Fruit fly (Drosophila melanogaster) whole organism, embryonic: ENCODE measurements around the gene Nepl12.

Source experiments
- Atf3 ChIP-seq: fragments of 200-800 bp; sonication (Bioruptor generic); optimal IDR thresholded peaks from 3 replicates; lab custom pipeline; 2016; ENCODE audit warnings: missing biosample characterization, missing genetic modification characterization
- CG10267 ChIP-seq: fragments of 200-800 bp; sonication (Bioruptor generic); optimal IDR thresholded peaks from 2 replicates; lab custom pipeline; 2018; ENCODE audit warnings: missing biosample characterization, mild to moderate bottlenecking, missing genetic modification characterization, moderate library complexity
- CG10543 ChIP-seq: fragments of 200-800 bp; sonication (Bioruptor generic); optimal IDR thresholded peaks from 3 replicates; lab custom pipeline; 2017; ENCODE audit warnings: missing biosample characterization, mild to moderate bottlenecking, missing genetic modification characterization, moderate library complexity
- CG11560 ChIP-seq: fragments of 200-800 bp; sonication (Bioruptor generic); IDR thresholded peaks from 3 replicates; pipeline ENCODE4 v1.3.6; 2022; ENCODE audit warnings: missing biosample characterization, missing genetic modification characterization
- CG12071 ChIP-seq: fragments of 200-800 bp; sonication (Bioruptor generic); optimal IDR thresholded peaks from 3 replicates; lab custom pipeline; 2018; ENCODE audit warnings: missing biosample characterization, mild to moderate bottlenecking, missing genetic modification characterization
- CG12391 ChIP-seq: fragments of 200-800 bp; sonication (Bioruptor generic); optimal IDR thresholded peaks from 3 replicates; lab custom pipeline; 2018; ENCODE audit warnings: missing biosample characterization, mild to moderate bottlenecking, missing genetic modification characterization, moderate library complexity
- CG12659 ChIP-seq: fragments of 200-800 bp; sonication (Bioruptor generic); optimal IDR thresholded peaks from 3 replicates; lab custom pipeline; 2017; ENCODE audit warnings: mild to moderate bottlenecking, missing biosample characterization, missing genetic modification reagents, missing genetic modification characterization
- CG13624 ChIP-seq: fragments of 200-800 bp; sonication (Bioruptor generic); optimal IDR thresholded peaks from 2 replicates; lab custom pipeline; 2016; ENCODE audit warnings: missing biosample characterization, missing genetic modification characterization
- CG15011 ChIP-seq: fragments of 200-800 bp; sonication (Bioruptor generic); optimal IDR thresholded peaks from 3 replicates; lab custom pipeline; 2018; ENCODE audit warnings: missing biosample characterization, mild to moderate bottlenecking, missing genetic modification characterization
- CG16813 ChIP-seq: fragments of 200-800 bp; sonication (Bioruptor generic); IDR thresholded peaks from 3 replicates; pipeline ENCODE4 v1.3.6; 2022; ENCODE audit warnings: missing biosample characterization, missing genetic modification characterization; ENCODE audit not compliant: partially characterized antibody
- CG2120 ChIP-seq: fragments of 200-800 bp; sonication (Bioruptor generic); optimal IDR thresholded peaks from 3 replicates; lab custom pipeline; 2016; ENCODE audit warnings: missing biosample characterization, missing genetic modification characterization
- CG32532 ChIP-seq: fragments of 200-800 bp; sonication (Bioruptor generic); IDR thresholded peaks from 2 replicates; pipeline ENCODE4 v1.3.6; 2022; ENCODE audit warnings: missing biosample characterization, missing genetic modification characterization
- CG33213 ChIP-seq: fragments of 200-800 bp; sonication (Bioruptor generic); optimal IDR thresholded peaks from 3 replicates; lab custom pipeline; 2016; ENCODE audit warnings: missing biosample characterization, missing genetic modification characterization
- CG6791 ChIP-seq: fragments of 200-800 bp; sonication (Bioruptor generic); IDR thresholded peaks from 3 replicates; pipeline ENCODE4 v1.3.6; 2022; ENCODE audit warnings: missing biosample characterization, missing genetic modification characterization; ENCODE audit not compliant: partially characterized antibody
- CG8924 ChIP-seq: fragments of 200-800 bp; optimal IDR thresholded peaks from 3 replicates; lab custom pipeline; 2019; ENCODE audit warnings: missing biosample characterization, mild to moderate bottlenecking, missing genetic modification characterization, moderate library complexity
- CTCF ChIP-seq: fragments of 200-800 bp; sonication (Bioruptor generic); optimal IDR thresholded peaks from 2 replicates; lab custom pipeline; 2017; ENCODE audit warnings: missing biosample characterization, mild to moderate bottlenecking, missing genetic modification characterization, moderate library complexity
- CoRest ChIP-seq: fragments of 200-800 bp; sonication (Bioruptor generic); optimal IDR thresholded peaks from 3 replicates; lab custom pipeline; 2018; ENCODE audit warnings: missing biosample characterization, mild to moderate bottlenecking, missing genetic modification characterization, moderate library complexity
- Dad ChIP-seq: fragments of 200-800 bp; sonication (Bioruptor generic); optimal IDR thresholded peaks from 3 replicates; lab custom pipeline; 2016; ENCODE audit warnings: missing biosample characterization, missing genetic modification characterization
- Dref ChIP-seq: fragments of 200-800 bp; sonication (Bioruptor generic); IDR thresholded peaks from 2 replicates; pipeline ENCODE4 v1.3.6; 2022; ENCODE audit warnings: missing biosample characterization, missing genetic modification characterization
- Ets97D ChIP-seq: fragments of 200-800 bp; sonication (Bioruptor generic); optimal IDR thresholded peaks from 3 replicates; lab custom pipeline; 2016; ENCODE audit warnings: missing biosample characterization, missing genetic modification characterization
- Hmx ChIP-seq: fragments of 200-800 bp; sonication (Bioruptor generic); optimal IDR thresholded peaks from 2 replicates; lab custom pipeline; 2016; ENCODE audit warnings: missing biosample characterization, missing genetic modification characterization
- MBD-R2 ChIP-seq: fragments of 200-800 bp; sonication (Bioruptor generic); IDR thresholded peaks from 2 replicates; pipeline ENCODE4 v1.3.6; 2022; ENCODE audit warnings: missing biosample characterization, missing genetic modification characterization
- Optix ChIP-seq: fragments of 200-800 bp; sonication (Bioruptor generic); IDR thresholded peaks from 3 replicates; pipeline ENCODE4 v1.3.6; 2022; ENCODE audit warnings: missing biosample characterization, missing genetic modification characterization
- Pdp1 ChIP-seq, 2 experiments: fragments of 200-800 bp; sonication (Bioruptor generic); optimal IDR thresholded peaks; 3 replicates each; lab custom pipeline; 2016; ENCODE audit warnings: missing biosample characterization in 2 of 2, missing genetic modification characterization in 2 of 2, mild to moderate bottlenecking in 1 of 2, moderate library complexity in 1 of 2
- Rfx ChIP-seq: fragments of 200-800 bp; sonication (Bioruptor generic); IDR thresholded peaks from 2 replicates; pipeline ENCODE4 v1.3.6; 2022; ENCODE audit warnings: missing biosample characterization, missing genetic modification characterization
- Side ChIP-seq: fragments of 200-800 bp; sonication (Bioruptor generic); optimal IDR thresholded peaks from 2 replicates; lab custom pipeline; 2016; ENCODE audit warnings: missing biosample characterization, missing genetic modification characterization
- Sin3A ChIP-seq: fragments of >200 bp; optimal IDR thresholded peaks from 2 replicates; lab custom pipeline; 2018
- amos ChIP-seq: fragments of 200-800 bp; sonication (Bioruptor generic); IDR thresholded peaks from 2 replicates; pipeline ENCODE4 v1.3.6; 2022; ENCODE audit warnings: missing biosample characterization, missing genetic modification characterization; ENCODE audit not compliant: partially characterized antibody
- ara ChIP-seq: fragments of 200-800 bp; sonication (Bioruptor generic); IDR thresholded peaks from 2 replicates; pipeline ENCODE4 v1.3.6; 2022; ENCODE audit warnings: missing biosample characterization, missing genetic modification characterization
- ash1 ChIP-seq: fragments of 200-800 bp; sonication (Bioruptor generic); optimal IDR thresholded peaks from 2 replicates; lab custom pipeline; 2018; ENCODE audit warnings: missing biosample characterization, mild to moderate bottlenecking, missing genetic modification characterization
- chif ChIP-seq, 2 experiments: fragments of 200-800 bp; sonication (Bioruptor generic); optimal IDR thresholded peaks; 3 replicates each; lab custom pipeline; 2016; ENCODE audit warnings: missing biosample characterization in 2 of 2, missing genetic modification characterization in 2 of 2
- ci ChIP-seq: fragments of 200-800 bp; sonication (Bioruptor generic); IDR thresholded peaks from 3 replicates; pipeline ENCODE4 v1.3.6; 2022; ENCODE audit warnings: missing biosample characterization, missing genetic modification characterization
- corto ChIP-seq: fragments of 200-800 bp; sonication (Bioruptor generic); optimal IDR thresholded peaks from 2 replicates; lab custom pipeline; 2016; ENCODE audit warnings: missing biosample characterization, mild to moderate bottlenecking, missing genetic modification characterization, moderate library complexity
- dm ChIP-seq: fragments of 200-800 bp; sonication (Bioruptor generic); optimal IDR thresholded peaks from 3 replicates; lab custom pipeline; 2016; ENCODE audit warnings: missing biosample characterization, missing genetic modification characterization
- ewg ChIP-seq: fragments of 200-800 bp; sonication (Bioruptor generic); optimal IDR thresholded peaks from 3 replicates; lab custom pipeline; 2017; ENCODE audit warnings: mild to moderate bottlenecking, missing biosample characterization, missing genetic modification reagents, missing genetic modification characterization
- hkb ChIP-seq, 2 experiments: fragments of 200-800 bp in 1 of 2; fragments of >200 bp in 1 of 2; sonication (Bioruptor generic) in 1 of 2; IDR thresholded peaks in 1 of 2; optimal IDR thresholded peaks in 1 of 2; 2 replicates each; pipeline versions ENCODE4 v1.3.6 to Lab custom; 2017 to 2022; ENCODE audit warnings: missing biosample characterization in 1 of 2, missing genetic modification characterization in 1 of 2
- p53 ChIP-seq: fragments of 200-800 bp; sonication (Bioruptor generic); optimal IDR thresholded peaks from 2 replicates; lab custom pipeline; 2016; ENCODE audit warnings: missing biosample characterization, missing genetic modification characterization
- pzg ChIP-seq: fragments of 200-800 bp; sonication (Bioruptor generic); optimal IDR thresholded peaks from 3 replicates; lab custom pipeline; 2018; ENCODE audit warnings: missing biosample characterization, mild to moderate bottlenecking, missing genetic modification characterization, moderate library complexity
- schlank ChIP-seq: fragments of 200-800 bp; sonication (Bioruptor generic); optimal IDR thresholded peaks from 2 replicates; lab custom pipeline; 2018; ENCODE audit warnings: missing biosample characterization, mild to moderate bottlenecking, missing genetic modification characterization
- sens ChIP-seq: fragments of 200-800 bp; sonication (Bioruptor generic); peaks from one replicate; lab custom pipeline; 2016; ENCODE audit warnings: missing biosample characterization, missing genetic modification characterization
- sim ChIP-seq: fragments of 200-800 bp; sonication (Bioruptor generic); IDR thresholded peaks from 2 replicates; pipeline ENCODE4 v1.3.6; 2022; ENCODE audit warnings: missing biosample characterization, missing genetic modification characterization
- sqz ChIP-seq: fragments of 200-800 bp; sonication (Bioruptor generic); optimal IDR thresholded peaks from 3 replicates; lab custom pipeline; 2018; ENCODE audit warnings: missing biosample characterization, mild to moderate bottlenecking, missing genetic modification characterization
- stwl ChIP-seq: fragments of 200-800 bp; sonication (Bioruptor generic); optimal IDR thresholded peaks from 3 replicates; lab custom pipeline; 2018; ENCODE audit warnings: missing biosample characterization, mild to moderate bottlenecking, missing genetic modification characterization, moderate library complexity
- tll ChIP-seq, 2 experiments: fragments of 200-800 bp in 1 of 2; fragments of >200 bp in 1 of 2; sonication (Bioruptor generic) in 1 of 2; optimal IDR thresholded peaks; 2 replicates each; lab custom pipeline; 2017 to 2019; ENCODE audit warnings: missing biosample characterization in 2 of 2, missing genetic modification characterization in 2 of 2, mild to moderate bottlenecking in 1 of 2, moderate library complexity in 1 of 2
- tna ChIP-seq: fragments of 200-800 bp; sonication (Bioruptor generic); IDR thresholded peaks from 2 replicates; pipeline ENCODE4 v1.3.6; 2022; ENCODE audit warnings: missing biosample characterization, missing genetic modification characterization; ENCODE audit not compliant: partially characterized antibody
- vfl ChIP-seq: fragments of 200-800 bp; sonication (Bioruptor generic); optimal IDR thresholded peaks from 2 replicates; lab custom pipeline; 2016; ENCODE audit warnings: missing biosample characterization, missing genetic modification characterization
- vvl ChIP-seq: fragments of 200-800 bp; sonication (Bioruptor generic); IDR thresholded peaks from 2 replicates; pipeline ENCODE4 v1.3.6; 2022; ENCODE audit warnings: missing biosample characterization, missing genetic modification characterization

Gene Nepl12

DNA sequence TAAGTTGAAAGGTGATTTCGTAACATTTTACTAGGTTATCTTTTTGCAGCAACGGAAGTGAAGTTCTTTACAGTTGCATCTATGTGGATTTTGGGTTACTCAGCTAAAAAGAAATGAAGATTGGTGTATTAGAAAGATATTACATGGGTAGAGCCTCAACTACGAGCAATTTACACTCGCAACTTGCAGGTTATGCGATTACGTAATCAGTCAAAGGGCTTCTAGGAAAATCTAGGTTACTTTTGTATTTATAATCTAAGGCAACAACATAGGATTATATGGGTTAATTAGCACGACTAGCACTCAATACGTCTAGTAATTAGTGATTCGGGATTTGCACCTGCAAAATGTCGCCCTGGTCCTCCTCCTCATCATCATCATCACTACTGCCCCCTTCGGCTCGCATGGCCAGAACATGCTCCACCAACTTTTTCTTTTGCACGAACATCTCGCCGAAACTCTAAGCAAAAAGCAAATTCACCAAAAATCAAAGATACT lies 1.1 kb upstream of the Nepl12 start, which contains the start of gene Dhc1:
TSS of gene Dhc1 (minus strand) at position 448 of the 498 bp plus-strand sequence.
- no peak for TF ChIP-seq Optix (GFP tag; lab: Robert Waterston, UW)
- TF ChIP-seq corto (GFP tag; lab: Kevin White, UChicago): no peak
- no peak for TF ChIP-seq CG12071 (GFP tag; lab: Kevin White, UChicago)
- TF ChIP-seq ara (GFP tag; lab: Robert Waterston, UW): no peak
- no peak for TF ChIP-seq CG15011 (GFP tag; lab: Kevin White, UChicago)
- peak in 1 of 2 experiments; percentile 94 for TF ChIP-seq Pdp1 (GFP tag; optimal IDR thresholded peaks at IDR 0.05; lab: Kevin White, UChicago)
- no peak for TF ChIP-seq Atf3 (GFP tag; lab: Kevin White, UChicago)

DNA sequence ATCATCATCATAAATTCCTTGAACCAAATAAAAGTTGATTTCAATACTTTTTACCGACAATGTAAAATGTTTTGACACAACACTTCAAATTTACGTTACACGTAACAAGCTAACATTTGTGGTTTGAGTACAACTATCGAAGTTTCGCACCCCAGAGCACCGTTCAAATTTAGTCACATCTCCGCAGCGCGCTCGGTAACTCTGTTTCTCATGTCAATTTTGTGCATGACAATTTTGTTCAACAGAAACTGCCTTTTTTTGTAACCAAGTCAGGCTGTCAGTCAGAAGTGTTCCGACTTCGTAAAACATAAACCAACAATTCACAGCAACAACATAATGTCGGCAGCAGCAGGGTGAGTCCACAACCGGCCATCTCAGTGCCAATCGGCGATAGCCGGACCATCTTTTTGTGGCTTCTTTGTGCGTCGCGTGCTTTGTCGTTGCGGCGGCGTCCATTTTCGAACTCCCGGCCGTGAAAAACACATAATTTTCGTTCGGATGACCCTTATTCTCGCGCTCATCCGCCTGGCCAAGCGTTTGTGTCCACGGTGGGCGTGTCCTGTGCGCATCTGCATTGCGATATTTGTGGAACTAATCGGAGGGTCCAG lies 2.5 kb downstream of the Nepl12 start, which contains the start of gene p23:
TSS of gene p23 (plus strand) at position 194 of the 608 bp plus-strand sequence.
- peak; percentile 27; the same call in 1 of the 2 replicates for TF ChIP-seq CG32532 (GFP tag; lab: Robert Waterston, UW)
- no peak for TF ChIP-seq chif (GFP tag; optimal IDR thresholded peaks at IDR 0.05; lab: Kevin White, UChicago)
- peak; percentile 69 for TF ChIP-seq p53
- TF ChIP-seq Dref (GFP tag; lab: Robert Waterston, UW): peak; percentile 44
- TF ChIP-seq Sin3A: peak; percentile 57
- TF ChIP-seq pzg (GFP tag; lab: Kevin White, UChicago): peak; percentile 97
- TF ChIP-seq hkb (optimal IDR thresholded peaks at IDR 0.05; lab: Kevin White, UChicago): peak; percentile 83
- no peak for TF ChIP-seq hkb (GFP tag; IDR thresholded peaks at IDR 0.05; lab: Robert Waterston, UW)
- TF ChIP-seq CG10267 (tag; lab: Kevin White, UChicago): peak; percentile 45
- TF ChIP-seq ci (GFP tag; lab: Robert Waterston, UW): 0 out of 3 replicates have a peak, but pooled peaks have one; percentile 12
- TF ChIP-seq CoRest (tag; lab: Kevin White, UChicago): peak; percentile 17
- TF ChIP-seq CG11560 (tag; lab: Robert Waterston, UW): no peak
- TF ChIP-seq vfl: no peak
- peak in 1 of 2 experiments; percentile 57 for TF ChIP-seq tll (GFP tag; optimal IDR thresholded peaks at IDR 0.05; lab: Kevin White, UChicago)
- peak; percentile 81 for TF ChIP-seq CTCF (GFP tag; lab: Kevin White, UChicago)
- peak; percentile 75 for TF ChIP-seq Ets97D (GFP tag; lab: Kevin White, UChicago)
- TF ChIP-seq schlank (tag; lab: Kevin White, UChicago): no peak
- TF ChIP-seq stwl: peak; percentile 62
- TF ChIP-seq Side (GFP tag; lab: Kevin White, UChicago): peak; percentile 8
- TF ChIP-seq Pdp1 (GFP tag; optimal IDR thresholded peaks at IDR 0.05; lab: Kevin White, UChicago): peak in 1 of 2 experiments; percentile 86
- peak; percentile 62 for TF ChIP-seq CG16813 (GFP tag; lab: Robert Waterston, UW)
- peak; percentile 87 for TF ChIP-seq MBD-R2
- TF ChIP-seq Rfx (GFP tag; lab: Robert Waterston, UW): peak; percentile 63
- TF ChIP-seq CG12391 (tag; lab: Kevin White, UChicago): peak; percentile 30
- peak; percentile 59 for TF ChIP-seq vvl
- peak; percentile 69 for TF ChIP-seq CG33213 (GFP tag; lab: Kevin White, UChicago)
- TF ChIP-seq CG2120 (GFP tag; lab: Kevin White, UChicago): no peak
- TF ChIP-seq tna (GFP tag; lab: Robert Waterston, UW): peak; percentile 9; the same call in 1 of the 2 replicates
- TF ChIP-seq CG8924 (tag; lab: Kevin White, UChicago): peak; percentile 32
- TF ChIP-seq CG13624 (GFP tag; lab: Kevin White, UChicago): peak; percentile 59
- TF ChIP-seq dm (GFP tag; lab: Kevin White, UChicago): peak; percentile 70
- peak; percentile 62 for TF ChIP-seq sens (GFP tag; lab: Kevin White, UChicago)
- no peak for TF ChIP-seq sim (GFP tag; lab: Robert Waterston, UW)
- peak; percentile 41 for TF ChIP-seq ewg (GFP tag; lab: Kevin White, UChicago)
- no peak for TF ChIP-seq sqz (GFP tag; lab: Kevin White, UChicago)
- TF ChIP-seq CG10543 (GFP tag; lab: Kevin White, UChicago): peak; percentile 15
- TF ChIP-seq amos (GFP tag; lab: Robert Waterston, UW): peak; percentile 73
- TF ChIP-seq Dad (GFP tag; lab: Kevin White, UChicago): peak; percentile 15
- TF ChIP-seq Hmx (GFP tag; lab: Kevin White, UChicago): no peak
- no peak for TF ChIP-seq ash1 (GFP tag; lab: Kevin White, UChicago)
- TF ChIP-seq CG12659: peak; percentile 66
- TF ChIP-seq CG6791 (GFP tag; lab: Robert Waterston, UW): peak; percentile 51; the same call in 1 of the 3 replicates
